Fruit fly (Drosophila melanogaster) S2 (cell line): Measurements from ENCODE around the gene kipf.

ENCODE experiments used
- CG8478 ChIP-seq: fragments of >200 bp; optimal IDR thresholded peaks from 2 replicates; lab custom pipeline; 2018
- CTCF ChIP-seq, 2 experiments: fragments of >200 bp; optimal IDR thresholded peaks; 2 replicates each; lab custom pipeline; 2018

- TF ChIP-seq CG8478 (lab: Kevin White, UChicago) (no peak), CTCF (optimal IDR thresholded peaks at IDR 0.05; lab: Kevin White, UChicago) (no peak)
Observed at dm6 chr3R:7953041-7953788, 39.6 kb downstream of the kipf start.
